Fruit fly (Drosophila melanogaster) whole organism, wandering third instar larva: ENCODE data around the gene ear.

ENCODE experiments used
- Abd-B ChIP-seq: fragments of >200 bp; optimal IDR thresholded peaks from 2 replicates; lab custom pipeline; 2017; ENCODE audit warnings: missing biosample characterization, missing genetic modification characterization
- CG32264 ChIP-seq: fragments of 200-800 bp; sonication (Bioruptor generic); optimal IDR thresholded peaks from 2 replicates; lab custom pipeline; 2016; ENCODE audit warnings: missing biosample characterization, missing genetic modification characterization
- CG9705 ChIP-seq: fragments of 200-800 bp; sonication (Bioruptor generic); optimal IDR thresholded peaks from 2 replicates; lab custom pipeline; 2018; ENCODE audit warnings: missing biosample characterization, mild to moderate bottlenecking, missing genetic modification characterization
- Dfd ChIP-seq: fragments of >200 bp; optimal IDR thresholded peaks from 2 replicates; lab custom pipeline; 2017; ENCODE audit warnings: missing biosample characterization, missing genetic modification characterization
- Dif ChIP-seq: fragments of 200-275, 200-300 bp; sonication (Bioruptor generic); optimal IDR thresholded peaks from 2 replicates; lab custom pipeline; 2018; ENCODE audit warnings: missing biosample characterization, missing genetic modification characterization; ENCODE audit not compliant: partially characterized antibody
- GATAd ChIP-seq: sonication (Bioruptor generic); optimal IDR thresholded peaks from 2 replicates; lab custom pipeline; 2016; ENCODE audit warnings: missing biosample characterization, missing genetic modification characterization
- HLH106 ChIP-seq: fragments of 200-800 bp; optimal IDR thresholded peaks from 3 replicates; lab custom pipeline; 2019; ENCODE audit warnings: missing biosample characterization, mild to moderate bottlenecking, missing genetic modification characterization, moderate library complexity
- Hnf4 ChIP-seq: fragments of 200-800 bp; sonication (Bioruptor generic); optimal IDR thresholded peaks from 2 replicates; lab custom pipeline; 2016; ENCODE audit warnings: missing biosample characterization, mild to moderate bottlenecking, missing genetic modification characterization
- Hr78 ChIP-seq: fragments of >200 bp; optimal IDR thresholded peaks from 2 replicates; lab custom pipeline; 2017; ENCODE audit warnings: missing biosample characterization, missing genetic modification characterization
- Hr83 ChIP-seq: fragments of 200-300 bp; sonication (Bioruptor generic); optimal IDR thresholded peaks from 2 replicates; lab custom pipeline; 2016; ENCODE audit warnings: missing biosample characterization, mild to moderate bottlenecking, missing genetic modification characterization, moderate library complexity; ENCODE audit not compliant: poor library complexity, severe bottlenecking
- Jra ChIP-seq: sonication (Bioruptor generic); optimal IDR thresholded peaks from 2 replicates; lab custom pipeline; 2016; ENCODE audit warnings: missing biosample characterization, missing genetic modification characterization
- Mio ChIP-seq: sonication (Bioruptor generic); optimal IDR thresholded peaks from 2 replicates; lab custom pipeline; 2016; ENCODE audit warnings: missing biosample characterization, missing genetic modification characterization
- Myc ChIP-seq: fragments of >200 bp; optimal IDR thresholded peaks from 2 replicates; lab custom pipeline; 2017
- N ChIP-seq: fragments of >200 bp; optimal IDR thresholded peaks from 2 replicates; lab custom pipeline; 2018; ENCODE audit warnings: missing biosample characterization, missing external identifiers, missing genetic modification characterization
- OdsH ChIP-seq: fragments of 200-800 bp; sonication (Bioruptor generic); optimal IDR thresholded peaks from 2 replicates; lab custom pipeline; 2016; ENCODE audit warnings: missing biosample characterization, mild to moderate bottlenecking, missing genetic modification characterization
- Rel ChIP-seq, 2 experiments: fragments of 200-800 bp; sonication (Bioruptor generic) in 1 of 2; optimal IDR thresholded peaks; 2 replicates in 1 of 2; 3 replicates in 1 of 2; lab custom pipeline; 2016 to 2019; ENCODE audit warnings: mild to moderate bottlenecking in 2 of 2, missing biosample characterization in 2 of 2, missing genetic modification characterization in 2 of 2, moderate library complexity in 1 of 2
- Sp1 ChIP-seq: fragments of 200-800 bp; sonication (Bioruptor generic); optimal IDR thresholded peaks from 3 replicates; lab custom pipeline; 2019; ENCODE audit warnings: missing biosample characterization, mild to moderate bottlenecking, missing genetic modification characterization, moderate library complexity
- Vsx2 ChIP-seq: fragments of 200-300, 225-300 bp; sonication (Bioruptor generic); optimal IDR thresholded peaks from 2 replicates; lab custom pipeline; 2018; ENCODE audit warnings: missing biosample characterization, missing genetic modification characterization; ENCODE audit not compliant: partially characterized antibody
- br ChIP-seq: fragments of 200-800 bp; sonication (Bioruptor generic); optimal IDR thresholded peaks from 2 replicates; lab custom pipeline; 2016; ENCODE audit warnings: missing biosample characterization, missing genetic modification characterization
- brk ChIP-seq: fragments of 200-800 bp; sonication (Bioruptor generic); optimal IDR thresholded peaks from 2 replicates; lab custom pipeline; 2016; ENCODE audit warnings: missing biosample characterization, mild to moderate bottlenecking, missing genetic modification characterization
- dl ChIP-seq, 2 experiments: fragments of 175-275, 200-275 bp in 1 of 2; fragments of 200-275 bp in 1 of 2; sonication (Bioruptor generic); optimal IDR thresholded peaks; lab custom pipeline; 2018; ENCODE audit warnings: mild to moderate bottlenecking in 2 of 2, missing biosample characterization in 2 of 2, missing genetic modification characterization in 2 of 2, moderate library complexity in 2 of 2; ENCODE audit not compliant: partially characterized antibody in 2 of 2, insufficient read depth in 1 of 2
- dmrt93B ChIP-seq: fragments of 200-800 bp; sonication (Bioruptor generic); optimal IDR thresholded peaks from 2 replicates; lab custom pipeline; 2018; ENCODE audit warnings: missing biosample characterization, mild to moderate bottlenecking, missing genetic modification characterization
- dsf ChIP-seq: sonication (Bioruptor generic); optimal IDR thresholded peaks from 2 replicates; lab custom pipeline; 2016; ENCODE audit warnings: missing biosample characterization, missing genetic modification characterization, borderline replicate concordance
- ey ChIP-seq: fragments of 200-800 bp; sonication (Bioruptor generic); optimal IDR thresholded peaks from 2 replicates; lab custom pipeline; 2016; ENCODE audit warnings: missing biosample characterization, missing genetic modification characterization
- foxo ChIP-seq, 2 experiments: fragments of 200-800 bp; sonication (Bioruptor generic); optimal IDR thresholded peaks; 2 replicates in 1 of 2; 3 replicates in 1 of 2; lab custom pipeline; 2016 to 2017; ENCODE audit warnings: missing biosample characterization in 2 of 2, missing genetic modification characterization in 2 of 2
- fru ChIP-seq: fragments of 200-800 bp; sonication (Bioruptor generic); optimal IDR thresholded peaks from 3 replicates; lab custom pipeline; 2016; ENCODE audit warnings: missing biosample characterization, mild to moderate bottlenecking, missing genetic modification characterization
- h ChIP-seq: fragments of 200-800 bp; sonication (Bioruptor generic); optimal IDR thresholded peaks from 3 replicates; lab custom pipeline; 2016; ENCODE audit warnings: missing biosample characterization, mild to moderate bottlenecking, missing genetic modification characterization
- jim ChIP-seq: fragments of 175-275, 200-325 bp; sonication (Bioruptor generic); optimal IDR thresholded peaks from 2 replicates; lab custom pipeline; 2016; ENCODE audit warnings: missing biosample characterization, mild to moderate bottlenecking, missing genetic modification characterization
- lola ChIP-seq: fragments of >200 bp; optimal IDR thresholded peaks from 2 replicates; lab custom pipeline; 2017; ENCODE audit warnings: missing biosample characterization, missing genetic modification characterization
- pan ChIP-seq: fragments of >200 bp; optimal IDR thresholded peaks from 2 replicates; lab custom pipeline; 2017
- psq ChIP-seq: fragments of 200-800 bp; sonication (Bioruptor generic); optimal IDR thresholded peaks from 3 replicates; lab custom pipeline; 2017; ENCODE audit warnings: missing biosample characterization, mild to moderate bottlenecking, missing genetic modification characterization, moderate library complexity
- rgr ChIP-seq: fragments of 200-800 bp; sonication (Bioruptor generic); optimal IDR thresholded peaks from 3 replicates; lab custom pipeline; 2016; ENCODE audit warnings: missing biosample characterization, mild to moderate bottlenecking, missing genetic modification characterization
- sage ChIP-seq: fragments of 200-800 bp; sonication (Bioruptor generic); optimal IDR thresholded peaks from 2 replicates; lab custom pipeline; 2016; ENCODE audit warnings: missing biosample characterization, mild to moderate bottlenecking, missing genetic modification characterization
- usp ChIP-seq: fragments of >200 bp; optimal IDR thresholded peaks from 2 replicates; lab custom pipeline; 2017; ENCODE audit warnings: missing biosample characterization, missing genetic modification characterization
- woc ChIP-seq: sonication (Bioruptor generic); optimal IDR thresholded peaks from 2 replicates; lab custom pipeline; 2016; ENCODE audit warnings: missing biosample characterization, mild to moderate bottlenecking, missing genetic modification characterization

ear gene

DNA sequence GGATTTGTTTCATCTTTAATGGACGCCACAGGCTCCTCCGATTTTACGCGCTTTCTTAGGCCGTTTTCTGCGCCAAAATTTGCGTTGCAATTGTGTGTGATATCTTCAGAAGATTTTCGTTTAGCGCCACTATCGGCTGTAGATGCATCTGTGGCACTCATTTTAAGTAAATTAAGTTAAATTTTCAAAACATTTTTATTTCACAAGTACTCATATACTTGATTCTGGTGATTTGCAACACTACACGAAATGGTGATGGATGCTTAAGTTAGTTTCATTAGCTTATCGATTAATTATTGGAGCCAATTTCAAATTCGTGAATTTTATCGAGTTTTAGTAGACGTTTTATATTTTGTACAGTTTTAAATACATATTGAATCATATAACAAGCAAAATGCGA, 43.1 kb downstream of the ear start, which contains the start of gene CG6171:
CG6171 (minus strand) TSS at position 250 of the 400 bp plus-strand sequence.
- peak; percentile 22 for TF ChIP-seq lola (GFP tag; lab: Kevin White, UChicago)
- TF ChIP-seq Dfd = no peak
- no peak for TF ChIP-seq dl (GFP tag; optimal IDR thresholded peaks at IDR 0.05; lab: Kevin White, UChicago; ENCODE audit: insufficient read depth in 1 of 2, partially characterized antibody in 2 of 2)
- TF ChIP-seq usp (GFP tag; lab: Kevin White, UChicago) = no peak
- TF ChIP-seq N (GFP tag; lab: Kevin White, UChicago) = no peak
- TF ChIP-seq Hr83 (GFP tag; lab: Kevin White, UChicago) = peak; percentile 23
- no peak for TF ChIP-seq Rel (GFP tag; optimal IDR thresholded peaks at IDR 0.05; lab: Kevin White, UChicago)
- no peak for TF ChIP-seq Rel (tag; optimal IDR thresholded peaks at IDR 0.05; lab: Kevin White, UChicago)
- TF ChIP-seq rgr (GFP tag; lab: Kevin White, UChicago) = peak; percentile 36

- peak; percentile 44 for TF ChIP-seq Sp1 (GFP tag; lab: Kevin White, UChicago)
- no peak for TF ChIP-seq CG32264 (GFP tag; lab: Kevin White, UChicago)
- no peak for TF ChIP-seq Hr83 (GFP tag; lab: Kevin White, UChicago)
- no peak for TF ChIP-seq Hr78 (GFP tag; lab: Kevin White, UChicago)
- TF ChIP-seq rgr (GFP tag; lab: Kevin White, UChicago) = peak; percentile 28
- TF ChIP-seq foxo (GFP tag; optimal IDR thresholded peaks at IDR 0.05; lab: Kevin White, UChicago) = peak in 1 of 2 experiments; percentile 63
- no peak for TF ChIP-seq jim (GFP tag; lab: Kevin White, UChicago)
- TF ChIP-seq ey (GFP tag; lab: Kevin White, UChicago) = peak; percentile 31
- TF ChIP-seq OdsH (GFP tag; lab: Kevin White, UChicago) = peak; percentile 8
- TF ChIP-seq CG9705 (GFP tag; lab: Kevin White, UChicago) = no peak
- TF ChIP-seq GATAd = no peak
- no peak for TF ChIP-seq dmrt93B
- TF ChIP-seq HLH106 (tag; lab: Kevin White, UChicago) = peak; percentile 48
- TF ChIP-seq Vsx2 (GFP tag; lab: Kevin White, UChicago) = no peak
These were observed 46.3 kb downstream of the ear start for dm6 chr3R:15366839-15367238.

dm6 chr3R:15367477-15367876, 46.9 kb downstream of the ear start, which contains the start of gene CG34404:
Gene CG34404, minus strand, starts transcription at chr3R:15367665.
- TF ChIP-seq pan (lab: Kevin White, UChicago) (no peak), CG9705 (GFP tag; lab: Kevin White, UChicago) (no peak), rgr (GFP tag; lab: Kevin White, UChicago) (peak; percentile 8), Hr78 (GFP tag; lab: Kevin White, UChicago) (no peak), foxo (GFP tag; optimal IDR thresholded peaks at IDR 0.05; lab: Kevin White, UChicago) (peak in 1 of 2 experiments; percentile 39)
- TF ChIP-seq, all 38 proteins: peak for 2

DNA sequence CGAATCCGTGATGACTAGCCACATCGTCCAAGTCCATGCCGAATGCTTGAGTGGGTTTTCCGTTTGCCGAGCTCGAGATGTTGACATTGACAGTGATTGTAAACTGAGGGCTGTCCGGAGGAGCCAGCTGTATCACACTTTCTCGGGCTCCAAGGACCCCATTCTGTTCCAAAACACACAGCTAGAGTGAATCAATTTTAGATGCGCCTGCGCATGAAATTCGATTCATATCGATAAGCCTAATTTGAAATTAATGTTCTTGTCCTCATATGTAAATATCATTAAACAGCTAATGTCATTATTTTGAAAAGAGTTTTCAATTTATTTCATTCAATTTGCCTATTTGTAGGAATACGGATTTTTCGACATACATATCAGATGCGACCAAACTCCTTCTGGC, 49.2 kb downstream of the ear start, which contains the start of gene CG14868:
CG14868 (minus strand) TSS at position 204 of the 400 bp plus-strand sequence.
- TF ChIP-seq lola (GFP tag; lab: Kevin White, UChicago) (no peak), fru (GFP tag; lab: Kevin White, UChicago) (no peak), dsf (GFP tag; lab: Kevin White, UChicago) (no peak), dl (GFP tag; optimal IDR thresholded peaks at IDR 0.05; lab: Kevin White, UChicago; ENCODE audit: insufficient read depth in 1 of 2, partially characterized antibody in 2 of 2) (no peak), CG32264 (GFP tag; lab: Kevin White, UChicago) (no peak), sage (no peak), Hr83 (GFP tag; lab: Kevin White, UChicago) (no peak), Jra (GFP tag; lab: Kevin White, UChicago) (no peak), h (no peak), Mio (GFP tag; lab: Kevin White, UChicago) (no peak), Vsx2 (GFP tag; lab: Kevin White, UChicago) (no peak), Myc (no peak), OdsH (GFP tag; lab: Kevin White, UChicago) (no peak), woc (GFP tag; lab: Kevin White, UChicago) (no peak), Hnf4 (GFP tag; lab: Kevin White, UChicago) (no peak)

DNA sequence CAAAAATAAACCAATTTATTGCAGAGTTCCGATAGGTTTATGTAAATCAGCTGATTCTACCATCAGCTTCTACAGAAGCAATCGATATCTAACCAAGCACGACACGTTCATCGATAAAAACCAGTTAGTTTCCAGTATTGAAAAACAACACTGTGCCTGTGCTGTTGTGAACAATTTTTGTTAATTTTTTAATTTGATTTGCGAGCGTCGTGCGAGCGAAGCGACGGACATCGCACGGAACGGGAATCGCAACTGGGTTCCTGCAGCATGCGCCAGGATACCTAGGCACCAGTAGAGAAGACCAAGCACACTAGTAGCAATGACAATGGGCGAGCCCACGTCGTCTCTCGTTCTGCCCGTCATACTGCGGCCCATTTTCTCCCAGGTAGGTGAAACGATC, 51.3 kb downstream of the ear start, which contains the start of the genes Ccm3 and CG6136:
Ccm3 (plus strand) TSS at position 125 of the 400 bp plus-strand sequence.
CG6136 (minus strand) TSS at position 380 of the 400 bp plus-strand sequence.
- TF ChIP-seq h (peak; percentile 76), GATAd (no peak), Hnf4 (GFP tag; lab: Kevin White, UChicago) (no peak), Myc (no peak), N (GFP tag; lab: Kevin White, UChicago) (no peak), brk (no peak), HLH106 (tag; lab: Kevin White, UChicago) (peak; percentile 44), br (peak; percentile 71), Abd-B (GFP tag; lab: Kevin White, UChicago) (no peak), Hr78 (GFP tag; lab: Kevin White, UChicago) (no peak), rgr (GFP tag; lab: Kevin White, UChicago) (peak; percentile 68), Vsx2 (GFP tag; lab: Kevin White, UChicago) (no peak), Rel (GFP tag; optimal IDR thresholded peaks at IDR 0.05; lab: Kevin White, UChicago) (no peak), Rel (tag; optimal IDR thresholded peaks at IDR 0.05; lab: Kevin White, UChicago) (peak; percentile 40), usp (GFP tag; lab: Kevin White, UChicago) (no peak), psq (GFP tag; lab: Kevin White, UChicago) (peak; percentile 18), dmrt93B (no peak), dsf (GFP tag; lab: Kevin White, UChicago) (no peak), Dif (GFP tag; lab: Kevin White, UChicago) (no peak), dl (GFP tag; optimal IDR thresholded peaks at IDR 0.05; lab: Kevin White, UChicago; ENCODE audit: insufficient read depth in 1 of 2, partially characterized antibody in 2 of 2) (no peak), jim (GFP tag; lab: Kevin White, UChicago) (no peak), Mio (GFP tag; lab: Kevin White, UChicago) (peak; percentile 4), Dfd (no peak), Jra (GFP tag; lab: Kevin White, UChicago) (no peak), ey (GFP tag; lab: Kevin White, UChicago) (peak; percentile 5), pan (lab: Kevin White, UChicago) (no peak), sage (no peak)
